Worm (Caenorhabditis elegans) whole organism, late embryonic: ENCODE results near the gene C37H5.14.

ENCODE experiments used
- K02D7.2 ChIP-seq: sonication (generic microtip); optimal IDR thresholded peaks from 2 replicates; lab custom pipeline; 2017; ENCODE audit warnings: mild to moderate bottlenecking, missing genetic modification characterization, missing compliant biosample characterization
- ama-1 ChIP-seq: fragments of 150-350 bp; optimal IDR thresholded peaks from 2 replicates; lab custom pipeline; 2014
- ceh-19 ChIP-seq: fragments of 200-800 bp; sonication (Bioruptor generic); optimal IDR thresholded peaks from 2 replicates; lab custom pipeline; 2018; ENCODE audit warnings: mild to moderate bottlenecking, missing genetic modification characterization, missing compliant biosample characterization
- dmd-4 ChIP-seq: sonication (generic microtip); optimal IDR thresholded peaks from 2 replicates; lab custom pipeline; 2016; ENCODE audit warnings: borderline replicate concordance, missing genetic modification characterization, missing compliant biosample characterization
- dve-1 ChIP-seq: sonication (generic microtip); optimal IDR thresholded peaks from 2 replicates; lab custom pipeline; 2017; ENCODE audit warnings: antibody characterized with exemption, mild to moderate bottlenecking, missing genetic modification characterization, missing compliant biosample characterization
- elt-2 ChIP-seq: sonication (generic microtip); optimal IDR thresholded peaks from 2 replicates; lab custom pipeline; 2016; ENCODE audit warnings: missing genetic modification reagents, missing genetic modification characterization, missing compliant biosample characterization
- ets-4 ChIP-seq: sonication (generic microtip); optimal IDR thresholded peaks from 2 replicates; lab custom pipeline; 2016; ENCODE audit warnings: missing genetic modification characterization, missing compliant biosample characterization
- hlh-30 ChIP-seq: sonication (generic microtip); optimal IDR thresholded peaks from 2 replicates; lab custom pipeline; 2017; ENCODE audit warnings: antibody characterized with exemption, missing genetic modification characterization, missing compliant biosample characterization; ENCODE audit not compliant: insufficient read depth
- hlh-8 ChIP-seq: sonication (generic microtip); optimal IDR thresholded peaks from 2 replicates; lab custom pipeline; 2016; ENCODE audit warnings: missing genotype, missing genetic modification characterization, missing compliant biosample characterization
- pat-9 ChIP-seq: fragments of 200-800 bp; sonication (Bioruptor generic); optimal IDR thresholded peaks from 2 replicates; lab custom pipeline; 2018; ENCODE audit warnings: mild to moderate bottlenecking, missing genetic modification characterization, moderate library complexity, missing compliant biosample characterization
- rnt-1 ChIP-seq: sonication (generic microtip); optimal IDR thresholded peaks from 2 replicates; lab custom pipeline; 2016; ENCODE audit warnings: missing genetic modification characterization, missing compliant biosample characterization
- tbx-7 ChIP-seq: sonication (generic microtip); optimal IDR thresholded peaks from 2 replicates; lab custom pipeline; 2016; ENCODE audit warnings: missing genotype, missing genetic modification characterization, missing compliant biosample characterization
- zip-5 ChIP-seq: sonication (generic microtip); optimal IDR thresholded peaks from 2 replicates; lab custom pipeline; 2016; ENCODE audit warnings: missing genetic modification characterization, missing compliant biosample characterization

DNA sequence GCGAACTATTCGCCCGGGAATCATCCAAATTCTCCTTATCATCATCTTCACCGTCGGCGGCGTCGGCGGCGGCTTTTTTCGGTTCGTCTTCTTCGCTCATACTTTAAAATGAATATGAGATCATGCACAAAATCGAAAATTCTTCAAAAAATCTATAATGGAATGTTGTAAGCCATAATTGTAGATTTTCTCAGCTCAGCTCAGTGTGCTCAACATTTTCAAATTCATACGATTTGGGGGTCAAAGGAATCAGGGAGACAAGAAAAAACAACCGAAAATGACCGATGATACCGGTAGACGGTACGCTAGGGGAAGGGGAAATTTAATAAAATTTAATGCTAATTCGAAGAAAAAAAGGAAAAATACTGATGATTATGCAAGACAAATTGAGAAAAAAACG lies 15.6 kb downstream of the C37H5.14 start, which contains the start of gene ccep-97:
- TF ChIP-seq hlh-8 (no peak), ama-1 (no peak), tbx-7 (tag; lab: Kevin White, UChicago) (no peak), elt-2 (tag; lab: Kevin White, UChicago) (no peak), ceh-19 (GFP tag; lab: Kevin White, UChicago) (no peak), zip-5 (tag; lab: Kevin White, UChicago) (no peak), dve-1 (no peak), pat-9 (tag; lab: Kevin White, UChicago) (no peak), K02D7.2 (tag; lab: Kevin White, UChicago) (no peak), hlh-30 (tag; lab: Kevin White, UChicago) (no peak), ets-4 (tag; lab: Kevin White, UChicago) (no peak), rnt-1 (tag; lab: Kevin White, UChicago) (no peak), dmd-4 (no peak)
